Fruit fly (Drosophila melanogaster) S2 (cell line): ENCODE results near the gene H15.

ENCODE experiments used
- CG8478 ChIP-seq: fragments of >200 bp; optimal IDR thresholded peaks from 2 replicates; lab custom pipeline; 2018
- CTCF ChIP-seq, 2 experiments: fragments of >200 bp; optimal IDR thresholded peaks; 2 replicates each; lab custom pipeline; 2018

DNA sequence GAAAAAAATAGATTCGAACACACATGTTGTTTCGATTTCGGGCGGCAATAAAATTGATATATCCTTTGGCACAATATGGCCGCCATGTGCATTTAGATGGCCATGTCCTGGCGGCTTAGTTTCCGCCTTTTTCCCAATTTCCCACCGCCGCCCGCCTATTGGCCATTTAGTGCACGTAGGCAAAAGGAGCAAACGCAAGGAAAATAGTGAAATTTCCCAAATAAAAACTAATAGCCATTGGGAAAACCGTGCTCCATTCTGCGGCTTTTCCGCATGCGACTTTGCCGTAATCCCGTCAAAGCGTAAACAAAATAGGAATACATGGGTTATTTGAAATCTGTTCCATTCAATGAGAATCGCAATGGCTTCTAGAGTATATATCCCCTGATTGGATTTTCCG is 3.1 kb upstream of the H15 start:
- TF ChIP-seq CG8478 (lab: Kevin White, UChicago) (no peak), CTCF (optimal IDR thresholded peaks at IDR 0.05; lab: Kevin White, UChicago) (no peak)
